Worm (Caenorhabditis elegans) whole organism, L1 larva: ENCODE measurements around the gene Y38E10A.33.
A peak's percentile ranks its signal among the peaks of the same experiment; 100 is the strongest.

Experiments
- C04F5.9 ChIP-seq: sonication (generic microtip); optimal IDR thresholded peaks from 2 replicates; lab custom pipeline; 2016; ENCODE audit warnings: missing genetic modification characterization, missing compliant biosample characterization
- F16B12.6 ChIP-seq: fragments of 150-350 bp; optimal IDR thresholded peaks from 2 replicates; lab custom pipeline; 2014; ENCODE audit warnings: missing biosample characterization, missing genetic modification characterization
- aha-1 ChIP-seq: fragments of 150-350 bp; optimal IDR thresholded peaks from 2 replicates; lab custom pipeline; 2014; ENCODE audit warnings: missing biosample characterization, missing genetic modification characterization
- alr-1 ChIP-seq: fragments of 200-800 bp; sonication (Bioruptor generic); optimal IDR thresholded peaks from 2 replicates; lab custom pipeline; 2018; ENCODE audit warnings: borderline replicate concordance, mild to moderate bottlenecking, missing genetic modification characterization, missing compliant biosample characterization
- aly-2 ChIP-seq: fragments of 150-350 bp; optimal IDR thresholded peaks from 2 replicates; lab custom pipeline; 2014; ENCODE audit warnings: missing biosample characterization, missing genetic modification characterization
- blmp-1 ChIP-seq: fragments of 150-350 bp; optimal IDR thresholded peaks from 2 replicates; lab custom pipeline; 2014; ENCODE audit warnings: missing biosample characterization, missing genetic modification characterization
- ceh-8 ChIP-seq: fragments of 200-800 bp; sonication (Bioruptor generic); optimal IDR thresholded peaks from 2 replicates; lab custom pipeline; 2018; ENCODE audit warnings: mild to moderate bottlenecking, missing genetic modification characterization, moderate library complexity, missing compliant biosample characterization
- ceh-82 ChIP-seq, 3 experiments: fragments of 150-350 bp in 1 of 3; sonication (generic microtip) in 2 of 3; optimal IDR thresholded peaks; 2 replicates each; lab custom pipeline; 2014 to 2017; ENCODE audit warnings: missing biosample characterization in 3 of 3, missing genetic modification characterization in 3 of 3
- ceh-88 ChIP-seq: fragments of 200-800 bp; sonication (Bioruptor generic); IDR thresholded peaks from 2 replicates; pipeline ENCODE4 v1.3.6; 2022; ENCODE audit warnings: missing genetic modification characterization, missing compliant biosample characterization
- dsc-1 ChIP-seq: sonication (generic microtip); optimal IDR thresholded peaks from 2 replicates; lab custom pipeline; 2016; ENCODE audit warnings: mild to moderate bottlenecking, missing genetic modification characterization, missing compliant biosample characterization
- efl-3 ChIP-seq: fragments of 200-800 bp; sonication (Bioruptor generic); optimal IDR thresholded peaks from 2 replicates; lab custom pipeline; 2018; ENCODE audit warnings: mild to moderate bottlenecking, missing genetic modification characterization, missing compliant biosample characterization
- egl-13 ChIP-seq: sonication (generic microtip); optimal IDR thresholded peaks from 2 replicates; lab custom pipeline; 2016; ENCODE audit warnings: missing genotype, missing genetic modification reagents, missing genetic modification characterization, missing compliant biosample characterization
- egl-27 ChIP-seq, 2 experiments: fragments of 150-350 bp in 1 of 2; sonication (generic microtip); optimal IDR thresholded peaks; 3 replicates each; lab custom pipeline; 2017 to 2018; ENCODE audit warnings: missing biosample characterization in 2 of 2, missing genetic modification characterization in 2 of 2, missing genetic modification reagents in 2 of 2
- elt-2 ChIP-seq: sonication (generic microtip); optimal IDR thresholded peaks from 2 replicates; lab custom pipeline; 2016; ENCODE audit warnings: missing genetic modification characterization, mild to moderate bottlenecking, inconsistent platforms, missing compliant biosample characterization, missing genetic modification reagents
- ets-5 ChIP-seq: fragments of 200-800 bp; sonication (Bioruptor generic); IDR thresholded peaks from 2 replicates; pipeline ENCODE4 v1.3.6; 2022; ENCODE audit warnings: missing genetic modification characterization, missing compliant biosample characterization
- fkh-10 ChIP-seq: sonication (generic microtip); optimal IDR thresholded peaks from 2 replicates; lab custom pipeline; 2017; ENCODE audit warnings: missing biosample characterization, missing genetic modification reagents, missing genetic modification characterization
- fos-1 ChIP-seq: fragments of 150-350 bp; optimal IDR thresholded peaks from 2 replicates; lab custom pipeline; 2014; ENCODE audit warnings: missing biosample characterization, missing genetic modification characterization
- hlh-17 ChIP-seq: fragments of 200-800 bp; sonication (Bioruptor generic); optimal IDR thresholded peaks from 2 replicates; lab custom pipeline; 2018; ENCODE audit warnings: missing genetic modification characterization, mild to moderate bottlenecking, missing compliant biosample characterization, moderate library complexity, borderline replicate concordance
- hlh-4 ChIP-seq: sonication (generic microtip); optimal IDR thresholded peaks from 2 replicates; lab custom pipeline; 2016; ENCODE audit warnings: mild to moderate bottlenecking, missing genetic modification characterization, missing compliant biosample characterization
- irx-1 ChIP-seq: sonication (generic microtip); optimal IDR thresholded peaks from 2 replicates; lab custom pipeline; 2016; ENCODE audit warnings: missing genetic modification characterization, missing compliant biosample characterization
- isw-1 ChIP-seq: fragments of 200-800 bp; sonication (Bioruptor generic); IDR thresholded peaks from 2 replicates; pipeline ENCODE4 v1.3.6; 2022; ENCODE audit warnings: missing genetic modification characterization, missing compliant biosample characterization
- jun-1 ChIP-seq: fragments of 150-350 bp; optimal IDR thresholded peaks from 2 replicates; lab custom pipeline; 2014; ENCODE audit warnings: missing biosample characterization, missing genetic modification reagents, missing genetic modification characterization
- lin-13 ChIP-seq: fragments of 150-350 bp; optimal IDR thresholded peaks from 2 replicates; lab custom pipeline; 2014; ENCODE audit warnings: missing biosample characterization, missing genetic modification reagents, missing genetic modification characterization
- lin-35 ChIP-seq, 2 experiments: fragments of 150-350 bp; optimal IDR thresholded peaks; 2 replicates each; lab custom pipeline; 2014; ENCODE audit warnings: missing biosample characterization in 2 of 2, missing genetic modification characterization in 2 of 2, missing genetic modification reagents in 2 of 2
- lin-39 ChIP-seq: fragments of 150-350 bp; optimal IDR thresholded peaks from 2 replicates; lab custom pipeline; 2014; ENCODE audit warnings: missing biosample characterization, missing genetic modification reagents, missing genetic modification characterization
- lir-3 ChIP-seq: sonication (generic microtip); optimal IDR thresholded peaks from 2 replicates; lab custom pipeline; 2016; ENCODE audit warnings: mild to moderate bottlenecking, missing genetic modification characterization, moderate library complexity, missing compliant biosample characterization; ENCODE audit not compliant: poor library complexity
- lsy-2 ChIP-seq, 2 experiments: fragments of 150-350 bp; optimal IDR thresholded peaks; 2 replicates each; lab custom pipeline; 2014; ENCODE audit warnings: missing biosample characterization in 2 of 2, missing genetic modification characterization in 2 of 2
- mab-9 ChIP-seq: fragments of 200-800 bp; sonication (Bioruptor generic); IDR thresholded peaks from 2 replicates; pipeline ENCODE4 v1.3.6; 2022; ENCODE audit warnings: missing genetic modification reagents, missing genetic modification characterization, missing compliant biosample characterization
- mdl-1 ChIP-seq, 2 experiments: fragments of 150-350 bp; optimal IDR thresholded peaks; 2 replicates each; lab custom pipeline; 2014 to 2017; ENCODE audit warnings: missing biosample characterization in 2 of 2, missing genetic modification characterization in 2 of 2, inconsistent platforms in 1 of 2
- mef-2 ChIP-seq: fragments of 150-350 bp; optimal IDR thresholded peaks from 2 replicates; lab custom pipeline; 2014; ENCODE audit warnings: missing biosample characterization, missing genetic modification characterization
- mep-1 ChIP-seq: fragments of 150-350 bp; optimal IDR thresholded peaks from 2 replicates; lab custom pipeline; 2014; ENCODE audit warnings: missing biosample characterization, missing genetic modification characterization
- nhr-11 ChIP-seq: fragments of 150-350 bp; optimal IDR thresholded peaks from 2 replicates; lab custom pipeline; 2014; ENCODE audit warnings: missing biosample characterization, missing genetic modification characterization
- nhr-12 ChIP-seq: sonication (generic microtip); optimal IDR thresholded peaks from 2 replicates; lab custom pipeline; 2017; ENCODE audit warnings: missing biosample characterization, missing genetic modification characterization
- nhr-237 ChIP-seq: fragments of 150-350 bp; optimal IDR thresholded peaks from 2 replicates; lab custom pipeline; 2014; ENCODE audit warnings: missing biosample characterization, missing genetic modification characterization
- nhr-28 ChIP-seq: fragments of 150-350 bp; optimal IDR thresholded peaks from 2 replicates; lab custom pipeline; 2014; ENCODE audit warnings: missing biosample characterization, missing genetic modification characterization
- nhr-47 ChIP-seq: sonication (generic microtip); optimal IDR thresholded peaks from 2 replicates; lab custom pipeline; 2016; ENCODE audit warnings: mild to moderate bottlenecking, missing genetic modification characterization, moderate library complexity, missing compliant biosample characterization
- nhr-71 ChIP-seq: sonication (generic microtip); optimal IDR thresholded peaks from 2 replicates; lab custom pipeline; 2016; ENCODE audit warnings: mild to moderate bottlenecking, missing genetic modification characterization, moderate library complexity, missing compliant biosample characterization
- nhr-76 ChIP-seq: sonication (generic microtip); optimal IDR thresholded peaks from 2 replicates; lab custom pipeline; 2017; ENCODE audit warnings: missing biosample characterization, missing genetic modification characterization
- nhr-77 ChIP-seq: fragments of 150-350 bp; optimal IDR thresholded peaks from 2 replicates; lab custom pipeline; 2014; ENCODE audit warnings: missing biosample characterization, missing genetic modification characterization
- nhr-84 ChIP-seq: sonication (generic microtip); optimal IDR thresholded peaks from 2 replicates; lab custom pipeline; 2017; ENCODE audit warnings: missing biosample characterization, missing genetic modification characterization
- nhr-90 ChIP-seq: sonication (generic microtip); optimal IDR thresholded peaks from 2 replicates; lab custom pipeline; 2016; ENCODE audit warnings: mild to moderate bottlenecking, missing genetic modification characterization, missing compliant biosample characterization; ENCODE audit not compliant: poor library complexity
- pag-3 ChIP-seq: sonication (generic microtip); optimal IDR thresholded peaks from 2 replicates; lab custom pipeline; 2017; ENCODE audit warnings: missing genetic modification characterization, mild to moderate bottlenecking, missing compliant biosample characterization, antibody characterized with exemption, borderline replicate concordance; ENCODE audit not compliant: insufficient read depth
- pax-3 ChIP-seq: fragments of 200-800 bp; sonication (Bioruptor generic); optimal IDR thresholded peaks from 2 replicates; lab custom pipeline; 2018; ENCODE audit warnings: mild to moderate bottlenecking, missing genetic modification characterization, moderate library complexity, missing compliant biosample characterization
- snpc-4 ChIP-seq: fragments of 150-350 bp; optimal IDR thresholded peaks from 2 replicates; lab custom pipeline; 2014; ENCODE audit warnings: missing biosample characterization, missing genetic modification characterization
- snu-23 ChIP-seq: sonication (generic microtip); optimal IDR thresholded peaks from 2 replicates; lab custom pipeline; 2016; ENCODE audit warnings: missing genetic modification characterization, missing compliant biosample characterization
- sptf-1 ChIP-seq: fragments of 150-350 bp; optimal IDR thresholded peaks from 2 replicates; lab custom pipeline; 2014; ENCODE audit warnings: missing biosample characterization, missing genetic modification characterization
- tbx-2 ChIP-seq: sonication (generic microtip); optimal IDR thresholded peaks from 2 replicates; lab custom pipeline; 2016; ENCODE audit warnings: missing genetic modification characterization, missing compliant biosample characterization
- tlp-1 ChIP-seq: fragments of 150-350 bp; optimal IDR thresholded peaks from 2 replicates; lab custom pipeline; 2014; ENCODE audit warnings: missing biosample characterization, missing genetic modification characterization
- unc-130 ChIP-seq: fragments of 150-350 bp; optimal IDR thresholded peaks from 2 replicates; lab custom pipeline; 2017; ENCODE audit warnings: missing biosample characterization, missing genetic modification characterization, inconsistent platforms
- unc-62 ChIP-seq: fragments of 150-350 bp; optimal IDR thresholded peaks from 2 replicates; lab custom pipeline; 2014; ENCODE audit warnings: missing biosample characterization, missing genetic modification reagents, missing genetic modification characterization
- unc-98 ChIP-seq: fragments of 200-800 bp; sonication (Bioruptor generic); IDR thresholded peaks from 2 replicates; pipeline ENCODE4 v1.3.6; 2022; ENCODE audit warnings: missing genetic modification characterization, missing compliant biosample characterization
- xbp-1 ChIP-seq: sonication (generic microtip); optimal IDR thresholded peaks from 2 replicates; lab custom pipeline; 2016; ENCODE audit warnings: missing genetic modification characterization, missing compliant biosample characterization
- ztf-11 ChIP-seq, 2 experiments: sonication (generic microtip); optimal IDR thresholded peaks; 2 replicates each; lab custom pipeline; 2016 to 2017; ENCODE audit warnings: missing genetic modification characterization in 2 of 2, missing biosample characterization in 1 of 2, missing compliant biosample characterization in 1 of 2

Y38E10A.33 gene

ce11 chrII:12679635-12680034 is at the start of gene Y38E10A.33, which contains the start of gene cox-10:
Gene Y38E10A.33, minus strand, starts transcription at chrII:12679646.
Gene cox-10, plus strand, starts transcription at chrII:12679954.
- TF ChIP-seq nhr-12 (tag; lab: Kevin White, UChicago) (no peak), C04F5.9 (tag; lab: Kevin White, UChicago) (peak; percentile 14), xbp-1 (tag; lab: Kevin White, UChicago) (peak; percentile 70), aha-1 (tag; lab: Kevin White, UChicago) (no peak), egl-27 (tag; optimal IDR thresholded peaks at IDR 0.05; lab: Kevin White, UChicago) (no peak), irx-1 (tag; lab: Kevin White, UChicago) (peak; percentile 56), lin-35 (GFP tag; optimal IDR thresholded peaks at IDR 0.05; lab: Kevin White, UChicago) (peak; percentile 91 to 94), nhr-237 (tag; lab: Kevin White, UChicago) (no peak), lin-39 (peak; percentile 60), nhr-71 (tag; lab: Kevin White, UChicago) (peak; percentile 78), blmp-1 (tag; lab: Kevin White, UChicago) (peak; percentile 49), unc-98 (GFP tag; lab: Robert Waterston, UW) (no peak), nhr-76 (tag; lab: Kevin White, UChicago) (no peak), unc-130 (tag; lab: Kevin White, UChicago) (peak; percentile 36), tbx-2 (tag; lab: Kevin White, UChicago) (peak; percentile 85), isw-1 (GFP tag; lab: Robert Waterston, UW) (peak; percentile 79), tlp-1 (no peak), hlh-17 (GFP tag; lab: Kevin White, UChicago) (no peak), mef-2 (tag; lab: Kevin White, UChicago) (no peak), ets-5 (no peak), jun-1 (tag; lab: Kevin White, UChicago) (peak; percentile 12), pag-3 (tag; lab: Kevin White, UChicago) (no peak), ceh-82 (tag; optimal IDR thresholded peaks at IDR 0.05; lab: Kevin White, UChicago) (peak; percentile 58 to 68 (median 66)), sptf-1 (tag; lab: Kevin White, UChicago) (no peak), aly-2 (tag; lab: Kevin White, UChicago) (peak; percentile 20), unc-62 (GFP tag; lab: Kevin White, UChicago) (no peak), dsc-1 (tag; lab: Kevin White, UChicago) (peak; percentile 79), nhr-84 (no peak), snu-23 (GFP tag; lab: Kevin White, UChicago) (peak; percentile 83), alr-1 (tag; lab: Kevin White, UChicago) (no peak), nhr-90 (tag; lab: Kevin White, UChicago) (peak; percentile 80), snpc-4 (tag; lab: Kevin White, UChicago) (peak; percentile 55), ztf-11 (tag; optimal IDR thresholded peaks at IDR 0.05; lab: Kevin White, UChicago) (peak in 1 of 2 experiments; percentile 38), ceh-88 (GFP tag; lab: Robert Waterston, UW) (peak; percentile 32; the same call in 1 of the 2 replicates), fkh-10 (no peak), ceh-8 (GFP tag; lab: Kevin White, UChicago) (peak; percentile 11), nhr-28 (tag; lab: Kevin White, UChicago) (no peak), elt-2 (tag; lab: Kevin White, UChicago) (no peak), pax-3 (tag; lab: Kevin White, UChicago) (no peak), fos-1 (tag; lab: Kevin White, UChicago) (no peak), nhr-47 (tag; lab: Kevin White, UChicago) (peak; percentile 86), nhr-11 (tag; lab: Kevin White, UChicago) (no peak), egl-13 (peak; percentile 48), lsy-2 (tag; optimal IDR thresholded peaks at IDR 0.05; lab: Kevin White, UChicago) (peak; percentile 67 to 78), hlh-4 (tag; lab: Kevin White, UChicago) (no peak), lin-13 (GFP tag; lab: Kevin White, UChicago) (peak; percentile 53), nhr-77 (tag; lab: Kevin White, UChicago) (no peak), mep-1 (tag; lab: Kevin White, UChicago) (peak; percentile 37), F16B12.6 (no peak), lir-3 (tag; lab: Kevin White, UChicago) (no peak), efl-3 (GFP tag; lab: Kevin White, UChicago) (no peak), mdl-1 (tag; optimal IDR thresholded peaks at IDR 0.05; lab: Kevin White, UChicago) (no peak), mab-9 (GFP tag; lab: Robert Waterston, UW) (no peak)
